Fruit fly (Drosophila melanogaster) whole organism, embryonic: ENCODE results near the gene Pex3.

Source experiments
- Adf1 ChIP-seq: fragments of 200-800 bp; sonication (Bioruptor generic); IDR thresholded peaks from 2 replicates; pipeline ENCODE4 v1.3.6; 2022; ENCODE audit warnings: missing biosample characterization, missing genetic modification characterization
- CG1024 ChIP-seq: fragments of 200-800 bp; sonication (Bioruptor generic); IDR thresholded peaks from 2 replicates; pipeline ENCODE4 v1.3.6; 2022; ENCODE audit warnings: missing biosample characterization, missing genetic modification characterization
- CG11398 ChIP-seq: fragments of 200-800 bp; sonication (Bioruptor generic); optimal IDR thresholded peaks from 2 replicates; lab custom pipeline; 2016; ENCODE audit warnings: missing biosample characterization, missing genetic modification characterization
- CG15011 ChIP-seq: fragments of 200-800 bp; sonication (Bioruptor generic); optimal IDR thresholded peaks from 3 replicates; lab custom pipeline; 2018; ENCODE audit warnings: missing biosample characterization, mild to moderate bottlenecking, missing genetic modification characterization
- CG15479 ChIP-seq: fragments of 200-800 bp; sonication (Bioruptor generic); optimal IDR thresholded peaks from 3 replicates; lab custom pipeline; 2019; ENCODE audit warnings: missing biosample characterization, mild to moderate bottlenecking, missing genetic modification characterization, moderate library complexity
- CG15601 ChIP-seq: fragments of 200-800 bp; sonication (Bioruptor generic); optimal IDR thresholded peaks from 3 replicates; lab custom pipeline; 2019; ENCODE audit warnings: missing biosample characterization, mild to moderate bottlenecking, missing genetic modification characterization, moderate library complexity
- CG1602 ChIP-seq: fragments of 200-800 bp; sonication (Bioruptor generic); optimal IDR thresholded peaks from 3 replicates; lab custom pipeline; 2016; ENCODE audit warnings: missing biosample characterization, missing genetic modification characterization
- CG2889 ChIP-seq: fragments of 200-800 bp; sonication (Bioruptor generic); IDR thresholded peaks from 3 replicates; pipeline ENCODE4 v1.3.6; 2022; ENCODE audit warnings: missing biosample characterization, missing genetic modification characterization
- CG31224 ChIP-seq: fragments of 200-800 bp; sonication (Bioruptor generic); IDR thresholded peaks from 2 replicates; pipeline ENCODE4 v1.3.6; 2022; ENCODE audit warnings: missing biosample characterization, missing genetic modification characterization
- CG34376 ChIP-seq: fragments of 200-800 bp; sonication (Bioruptor generic); optimal IDR thresholded peaks from 2 replicates; lab custom pipeline; 2018; ENCODE audit warnings: missing biosample characterization, mild to moderate bottlenecking, missing genetic modification characterization
- CG3726 ChIP-seq: fragments of 200-800 bp; sonication (Bioruptor generic); IDR thresholded peaks from 3 replicates; pipeline ENCODE4, ENCODE4 v1.3.6; 2022; ENCODE audit warnings: missing biosample characterization, missing genetic modification characterization
- CG42726 ChIP-seq: fragments of 200-800 bp; sonication (Bioruptor generic); IDR thresholded peaks from 2 replicates; pipeline ENCODE4 v1.3.6; 2022; ENCODE audit warnings: missing biosample characterization, missing genetic modification characterization; ENCODE audit not compliant: partially characterized antibody
- CG43689 ChIP-seq: fragments of 200-800 bp; sonication (Bioruptor generic); IDR thresholded peaks from 2 replicates; pipeline ENCODE4 v1.3.6; 2022; ENCODE audit warnings: missing biosample characterization, missing genetic modification characterization
- CG6854 ChIP-seq: fragments of 200-800 bp; sonication (Bioruptor generic); optimal IDR thresholded peaks from 3 replicates; lab custom pipeline; 2017; ENCODE audit warnings: missing biosample characterization, mild to moderate bottlenecking, missing genetic modification characterization
- CG7357 ChIP-seq: fragments of 200-800 bp; sonication (Bioruptor generic); IDR thresholded peaks from 3 replicates; pipeline ENCODE4 v1.3.6; 2022; ENCODE audit warnings: missing biosample characterization, missing genetic modification characterization
- Deaf1 ChIP-seq: fragments of 200-800 bp; optimal IDR thresholded peaks from 3 replicates; lab custom pipeline; 2019; ENCODE audit warnings: missing biosample characterization, mild to moderate bottlenecking, missing genetic modification characterization, moderate library complexity
- Dek ChIP-seq: fragments of 200-800 bp; sonication (Bioruptor generic); optimal IDR thresholded peaks from 3 replicates; lab custom pipeline; 2019; ENCODE audit warnings: missing biosample characterization, mild to moderate bottlenecking, missing genetic modification characterization, moderate library complexity
- Dref ChIP-seq: fragments of 200-800 bp; sonication (Bioruptor generic); IDR thresholded peaks from 2 replicates; pipeline ENCODE4 v1.3.6; 2022; ENCODE audit warnings: missing biosample characterization, missing genetic modification characterization
- Drgx ChIP-seq: fragments of 200-800 bp; sonication (Bioruptor generic); IDR thresholded peaks from 2 replicates; pipeline ENCODE4 v1.3.6; 2022; ENCODE audit warnings: missing biosample characterization, missing genetic modification characterization
- E2f2 ChIP-seq: fragments of 200-800 bp; sonication (Bioruptor generic); IDR thresholded peaks from 2 replicates; pipeline ENCODE4 v1.3.6; 2022; ENCODE audit warnings: missing biosample characterization, missing genetic modification characterization
- Hr51 ChIP-seq, 2 experiments: fragments of 200-800 bp; sonication (Bioruptor generic); optimal IDR thresholded peaks; 2 replicates in 1 of 2; 3 replicates in 1 of 2; lab custom pipeline; 2016 to 2018; ENCODE audit warnings: missing biosample characterization in 2 of 2, missing genetic modification characterization in 2 of 2, mild to moderate bottlenecking in 1 of 2, moderate library complexity in 1 of 2
- Hr78 ChIP-seq, 2 experiments: fragments of 200-800 bp in 1 of 2; fragments of >200 bp in 1 of 2; sonication (Bioruptor generic) in 1 of 2; optimal IDR thresholded peaks; 2 replicates each; lab custom pipeline; 2017 to 2019; ENCODE audit warnings: missing biosample characterization in 2 of 2, missing genetic modification characterization in 2 of 2, mild to moderate bottlenecking in 1 of 2, moderate library complexity in 1 of 2
- Mes4 ChIP-seq: fragments of 200-800 bp; sonication (Bioruptor generic); optimal IDR thresholded peaks from 2 replicates; lab custom pipeline; 2016; ENCODE audit warnings: missing biosample characterization, missing genetic modification characterization
- Opbp ChIP-seq: fragments of 200-800 bp; sonication (Bioruptor generic); IDR thresholded peaks from 3 replicates; pipeline ENCODE4 v1.3.6; 2022; ENCODE audit warnings: missing biosample characterization, missing genetic modification characterization; ENCODE audit not compliant: partially characterized antibody
- TFAM ChIP-seq: fragments of 200-800 bp; sonication (Bioruptor generic); optimal IDR thresholded peaks from 2 replicates; lab custom pipeline; 2017; ENCODE audit warnings: missing biosample characterization, missing genetic modification characterization, inconsistent platforms
- bbx ChIP-seq: fragments of 200-800 bp; sonication (Bioruptor generic); IDR thresholded peaks from 2 replicates; pipeline ENCODE4 v1.3.6; 2022; ENCODE audit warnings: missing biosample characterization, missing genetic modification characterization; ENCODE audit not compliant: partially characterized antibody
- bowl ChIP-seq: fragments of 200-800 bp; sonication (Bioruptor generic); IDR thresholded peaks from 2 replicates; pipeline ENCODE4 v1.3.6; 2022; ENCODE audit warnings: missing biosample characterization, missing genetic modification characterization
- cg ChIP-seq: fragments of 200-800 bp; sonication (Bioruptor generic); optimal IDR thresholded peaks from 3 replicates; lab custom pipeline; 2019; ENCODE audit warnings: missing biosample characterization, mild to moderate bottlenecking, missing genetic modification characterization, moderate library complexity
- chinmo ChIP-seq: fragments of 200-800 bp; sonication (Bioruptor generic); IDR thresholded peaks from 4 replicates; pipeline ENCODE4 v1.3.6; 2022; ENCODE audit warnings: missing biosample characterization, missing genetic modification characterization; ENCODE audit not compliant: partially characterized antibody
- ci ChIP-seq: fragments of 200-800 bp; sonication (Bioruptor generic); IDR thresholded peaks from 3 replicates; pipeline ENCODE4 v1.3.6; 2022; ENCODE audit warnings: missing biosample characterization, missing genetic modification characterization
- croc ChIP-seq: fragments of 200-800 bp; sonication (Bioruptor generic); conservative IDR thresholded peaks from 3 replicates; pipeline ENCODE4 v1.3.6; 2022; ENCODE audit warnings: missing biosample characterization, missing genetic modification characterization
- crol ChIP-seq: fragments of 200-800 bp; sonication (Bioruptor generic); IDR thresholded peaks from 2 replicates; pipeline ENCODE4 v1.3.6; 2022; ENCODE audit warnings: missing biosample characterization, missing genetic modification characterization
- gt ChIP-seq: fragments of 200-800 bp; sonication (Bioruptor generic); IDR thresholded peaks from 2 replicates; pipeline ENCODE4 v1.3.6; 2022; ENCODE audit warnings: missing biosample characterization, missing genetic modification characterization
- mam ChIP-seq: fragments of 200-800 bp; sonication (Bioruptor generic); optimal IDR thresholded peaks from 3 replicates; lab custom pipeline; 2016; ENCODE audit warnings: missing biosample characterization, missing genetic modification characterization
- nom ChIP-seq: fragments of 200-800 bp; sonication (Bioruptor generic); optimal IDR thresholded peaks from 2 replicates; lab custom pipeline; 2017; ENCODE audit warnings: missing biosample characterization, missing genetic modification characterization, mild to moderate bottlenecking, moderate library complexity, missing genetic modification reagents
- onecut ChIP-seq: fragments of 200-800 bp; sonication (Bioruptor generic); IDR thresholded peaks from 2 replicates; pipeline ENCODE4 v1.3.6; 2022; ENCODE audit warnings: missing biosample characterization, missing genetic modification characterization
- pita ChIP-seq: fragments of 200-800 bp; sonication (Bioruptor generic); optimal IDR thresholded peaks from 2 replicates; lab custom pipeline; 2017; ENCODE audit warnings: missing biosample characterization, mild to moderate bottlenecking, missing genetic modification characterization
- sc ChIP-seq, 3 experiments: fragments of >200 bp in 2 of 3; fragments of 200-800 bp in 1 of 3; sonication (Bioruptor generic) in 1 of 3; optimal IDR thresholded peaks; 2 replicates in 2 of 3; 3 replicates in 1 of 3; lab custom pipeline; 2017; ENCODE audit warnings: mild to moderate bottlenecking in 1 of 3, missing biosample characterization in 1 of 3, missing genetic modification characterization in 1 of 3, missing genetic modification reagents in 1 of 3
- sima ChIP-seq: fragments of 200-800 bp; sonication (Bioruptor generic); optimal IDR thresholded peaks from 2 replicates; lab custom pipeline; 2016; ENCODE audit warnings: missing biosample characterization, missing genetic modification characterization
- slbo ChIP-seq: fragments of 200-800 bp; sonication (Bioruptor generic); IDR thresholded peaks from 2 replicates; pipeline ENCODE4 v1.3.6; 2022; ENCODE audit warnings: missing biosample characterization, missing genetic modification characterization
- slou ChIP-seq: fragments of 200-800 bp; sonication (Bioruptor generic); optimal IDR thresholded peaks from 3 replicates; lab custom pipeline; 2016; ENCODE audit warnings: missing biosample characterization, missing genetic modification characterization
- slp2 ChIP-seq: fragments of 200-800 bp; sonication (Bioruptor generic); optimal IDR thresholded peaks from 2 replicates; lab custom pipeline; 2016; ENCODE audit warnings: missing biosample characterization, missing genetic modification characterization
- yki ChIP-seq: fragments of >200 bp; optimal IDR thresholded peaks from 3 replicates; lab custom pipeline; 2018
- zen2 ChIP-seq: fragments of 200-800 bp; sonication (Bioruptor generic); IDR thresholded peaks from 3 replicates; pipeline ENCODE4 v1.3.6; 2022; ENCODE audit warnings: missing biosample characterization, missing genetic modification characterization; ENCODE audit not compliant: partially characterized antibody

Gene Pex3

DNA sequence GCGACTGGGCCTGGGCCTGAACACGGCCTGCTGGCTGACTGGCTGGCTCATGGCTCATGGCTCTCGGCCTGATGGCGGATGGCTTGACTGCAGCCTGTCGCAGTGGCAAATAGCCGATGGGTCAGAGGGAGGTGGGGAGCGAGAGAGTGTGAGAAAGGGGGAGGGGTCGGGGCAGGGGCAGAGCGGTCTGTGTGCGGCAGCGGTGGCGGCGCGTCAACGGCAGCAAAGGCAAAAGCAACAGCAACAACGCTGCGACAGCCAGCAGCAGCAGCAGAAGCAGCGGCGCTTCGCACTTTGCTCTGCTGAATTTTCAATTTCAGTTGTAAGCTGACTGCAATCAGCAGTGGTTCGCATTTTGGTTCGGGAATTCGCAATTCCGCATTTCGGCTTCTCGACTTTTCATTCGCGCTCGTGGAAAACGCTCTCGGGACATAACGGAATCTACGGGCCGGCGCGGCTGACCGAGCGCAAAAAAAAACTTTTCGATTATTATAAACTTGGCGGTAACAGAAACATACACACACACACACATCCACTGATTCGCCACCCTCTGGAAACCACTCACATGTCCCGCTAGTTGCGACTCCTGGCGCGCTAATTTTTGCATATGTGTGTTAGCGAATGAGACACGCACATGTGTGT lies 38.5 kb upstream of the Pex3 start, which contains the start of gene CG45071:
Gene CG45071, plus strand, starts transcription at position 317 of the 642 bp plus-strand sequence.
- TF ChIP-seq CG7357 (GFP tag; lab: Robert Waterston, UW) (no peak), gt (GFP tag; lab: Robert Waterston, UW) (no peak), nom (GFP tag; lab: Kevin White, UChicago) (peak; percentile 47), bowl (GFP tag; lab: Robert Waterston, UW) (no peak), bbx (peak; percentile 11; the same call in 1 of the 2 replicates), CG15601 (tag; lab: Kevin White, UChicago) (no peak), ci (GFP tag; lab: Robert Waterston, UW) (no peak), CG15479 (GFP tag; lab: Kevin White, UChicago) (no peak), Dref (GFP tag; lab: Robert Waterston, UW) (no peak), slou (no peak), onecut (GFP tag; lab: Robert Waterston, UW) (peak; percentile 79), mam (no peak), cg (GFP tag; lab: Kevin White, UChicago) (peak; percentile 2), CG11398 (no peak), Hr78 (GFP tag; optimal IDR thresholded peaks at IDR 0.05; lab: Kevin White, UChicago) (no peak), zen2 (no peak), CG3726 (GFP tag; lab: Robert Waterston, UW) (0 out of 3 replicates have a peak, but pooled peaks have one; percentile 51), sc (optimal IDR thresholded peaks at IDR 0.05; lab: Kevin White, UChicago) (no peak), sc (GFP tag; optimal IDR thresholded peaks at IDR 0.05; lab: Kevin White, UChicago) (no peak), yki (lab: Kevin White, UChicago) (no peak), CG43689 (0 out of 2 replicates have a peak, but pooled peaks have one; percentile 15), Adf1 (GFP tag; lab: Robert Waterston, UW) (peak; percentile 48), pita (no peak), CG31224 (GFP tag; lab: Robert Waterston, UW) (no peak), CG1602 (no peak), Deaf1 (peak; percentile 26), Mes4 (GFP tag; lab: Kevin White, UChicago) (no peak), CG34376 (no peak), CG2889 (GFP tag; lab: Robert Waterston, UW) (no peak), Dek (tag; lab: Kevin White, UChicago) (no peak), CG6854 (peak; percentile 59), E2f2 (GFP tag; lab: Robert Waterston, UW) (no peak), CG15011 (GFP tag; lab: Kevin White, UChicago) (no peak), sima (GFP tag; lab: Kevin White, UChicago) (no peak), Opbp (GFP tag; lab: Robert Waterston, UW) (0 out of 3 replicates have a peak, but pooled peaks have one; percentile 16), chinmo (0 out of 4 replicates have a peak, but pooled peaks have one; percentile 61), slp2 (GFP tag; lab: Kevin White, UChicago) (no peak), TFAM (GFP tag; lab: Kevin White, UChicago) (no peak), CG1024 (no peak), Drgx (GFP tag; lab: Robert Waterston, UW) (peak; percentile 25; the same call in 1 of the 2 replicates), slbo (GFP tag; lab: Robert Waterston, UW) (no peak), crol (GFP tag; lab: Robert Waterston, UW) (peak; percentile 93), croc (GFP tag; lab: Robert Waterston, UW) (no peak), Hr51 (GFP tag; optimal IDR thresholded peaks at IDR 0.05; lab: Kevin White, UChicago) (no peak), CG42726 (no peak)
